Worm (Caenorhabditis elegans) whole organism, L1 larva: Measurements from ENCODE around the gene ipp-5.

ENCODE experiments used
- C16A3.4 ChIP-seq: fragments of 150-350 bp; optimal IDR thresholded peaks from 2 replicates; lab custom pipeline; 2014; ENCODE audit warnings: missing biosample characterization, missing genetic modification characterization
- C34B4.2 ChIP-seq: sonication (generic microtip); optimal IDR thresholded peaks from 2 replicates; lab custom pipeline; 2017; ENCODE audit warnings: mild to moderate bottlenecking, missing genetic modification characterization, missing compliant biosample characterization
- aha-1 ChIP-seq: fragments of 150-350 bp; optimal IDR thresholded peaks from 2 replicates; lab custom pipeline; 2014; ENCODE audit warnings: missing biosample characterization, missing genetic modification characterization
- aly-2 ChIP-seq: fragments of 150-350 bp; optimal IDR thresholded peaks from 2 replicates; lab custom pipeline; 2014; ENCODE audit warnings: missing biosample characterization, missing genetic modification characterization
- ama-1 ChIP-seq: fragments of 150-350 bp; optimal IDR thresholded peaks from 2 replicates; lab custom pipeline; 2014
- blmp-1 ChIP-seq: fragments of 150-350 bp; optimal IDR thresholded peaks from 2 replicates; lab custom pipeline; 2014; ENCODE audit warnings: missing biosample characterization, missing genetic modification characterization
- ceh-63 ChIP-seq: fragments of 200-800 bp; sonication (Bioruptor generic); optimal IDR thresholded peaks from 2 replicates; lab custom pipeline; 2018; ENCODE audit warnings: mild to moderate bottlenecking, missing genetic modification characterization, missing compliant biosample characterization
- ceh-82 ChIP-seq, 3 experiments: fragments of 150-350 bp in 1 of 3; sonication (generic microtip) in 2 of 3; optimal IDR thresholded peaks; 2 replicates each; lab custom pipeline; 2014 to 2017; ENCODE audit warnings: missing biosample characterization in 3 of 3, missing genetic modification characterization in 3 of 3
- ceh-90 ChIP-seq: sonication (generic microtip); optimal IDR thresholded peaks from 2 replicates; lab custom pipeline; 2016; ENCODE audit warnings: missing genetic modification characterization, missing compliant biosample characterization
- ces-1 ChIP-seq: fragments of 150-350 bp; optimal IDR thresholded peaks from 2 replicates; lab custom pipeline; 2014; ENCODE audit warnings: missing biosample characterization, missing genetic modification reagents, missing genetic modification characterization
- dsc-1 ChIP-seq: sonication (generic microtip); optimal IDR thresholded peaks from 2 replicates; lab custom pipeline; 2016; ENCODE audit warnings: mild to moderate bottlenecking, missing genetic modification characterization, missing compliant biosample characterization
- efl-1 ChIP-seq, 4 experiments: fragments of 150-350 bp; optimal IDR thresholded peaks in 3 of 4; peaks in 1 of 4; 1 replicate in 1 of 4; 2 replicates in 3 of 4; lab custom pipeline; 2014; ENCODE audit warnings: missing biosample characterization in 2 of 4, missing genetic modification characterization in 2 of 4, missing genetic modification reagents in 2 of 4
- efl-3 ChIP-seq: fragments of 200-800 bp; sonication (Bioruptor generic); optimal IDR thresholded peaks from 2 replicates; lab custom pipeline; 2018; ENCODE audit warnings: mild to moderate bottlenecking, missing genetic modification characterization, missing compliant biosample characterization
- elt-2 ChIP-seq: sonication (generic microtip); optimal IDR thresholded peaks from 2 replicates; lab custom pipeline; 2016; ENCODE audit warnings: missing genetic modification characterization, mild to moderate bottlenecking, inconsistent platforms, missing compliant biosample characterization, missing genetic modification reagents
- elt-3 ChIP-seq, 6 experiments: fragments of 150-350 bp in 1 of 6; sonication (generic microtip); optimal IDR thresholded peaks; 2 replicates each; lab custom pipeline; 2017 to 2018; ENCODE audit warnings: missing biosample characterization in 6 of 6, missing genetic modification characterization in 6 of 6, inconsistent platforms in 1 of 6
- fkh-10 ChIP-seq: sonication (generic microtip); optimal IDR thresholded peaks from 2 replicates; lab custom pipeline; 2017; ENCODE audit warnings: missing biosample characterization, missing genetic modification reagents, missing genetic modification characterization
- fkh-4 ChIP-seq: sonication (generic microtip); optimal IDR thresholded peaks from 2 replicates; lab custom pipeline; 2016; ENCODE audit warnings: missing compliant biosample characterization, missing genetic modification characterization, borderline replicate concordance
- hlh-4 ChIP-seq: sonication (generic microtip); optimal IDR thresholded peaks from 2 replicates; lab custom pipeline; 2016; ENCODE audit warnings: mild to moderate bottlenecking, missing genetic modification characterization, missing compliant biosample characterization
- irx-1 ChIP-seq: sonication (generic microtip); optimal IDR thresholded peaks from 2 replicates; lab custom pipeline; 2016; ENCODE audit warnings: missing genetic modification characterization, missing compliant biosample characterization
- isw-1 ChIP-seq: fragments of 200-800 bp; sonication (Bioruptor generic); IDR thresholded peaks from 2 replicates; pipeline ENCODE4 v1.3.6; 2022; ENCODE audit warnings: missing genetic modification characterization, missing compliant biosample characterization
- lin-13 ChIP-seq: fragments of 150-350 bp; optimal IDR thresholded peaks from 2 replicates; lab custom pipeline; 2014; ENCODE audit warnings: missing biosample characterization, missing genetic modification reagents, missing genetic modification characterization
- lin-14 ChIP-seq: fragments of 200-800 bp; sonication (Bioruptor generic); optimal IDR thresholded peaks from 2 replicates; lab custom pipeline; 2018; ENCODE audit warnings: mild to moderate bottlenecking, missing genetic modification characterization, moderate library complexity, missing compliant biosample characterization
- lin-39 ChIP-seq: fragments of 150-350 bp; optimal IDR thresholded peaks from 2 replicates; lab custom pipeline; 2014; ENCODE audit warnings: missing biosample characterization, missing genetic modification reagents, missing genetic modification characterization
- mab-9 ChIP-seq: fragments of 200-800 bp; sonication (Bioruptor generic); IDR thresholded peaks from 2 replicates; pipeline ENCODE4 v1.3.6; 2022; ENCODE audit warnings: missing genetic modification reagents, missing genetic modification characterization, missing compliant biosample characterization
- mep-1 ChIP-seq: fragments of 150-350 bp; optimal IDR thresholded peaks from 2 replicates; lab custom pipeline; 2014; ENCODE audit warnings: missing biosample characterization, missing genetic modification characterization
- nhr-12 ChIP-seq: sonication (generic microtip); optimal IDR thresholded peaks from 2 replicates; lab custom pipeline; 2017; ENCODE audit warnings: missing biosample characterization, missing genetic modification characterization
- nhr-20 ChIP-seq: sonication (generic microtip); optimal IDR thresholded peaks from 2 replicates; lab custom pipeline; 2016; ENCODE audit warnings: mild to moderate bottlenecking, missing genetic modification characterization, missing compliant biosample characterization
- nhr-237 ChIP-seq: fragments of 150-350 bp; optimal IDR thresholded peaks from 2 replicates; lab custom pipeline; 2014; ENCODE audit warnings: missing biosample characterization, missing genetic modification characterization
- nhr-47 ChIP-seq: sonication (generic microtip); optimal IDR thresholded peaks from 2 replicates; lab custom pipeline; 2016; ENCODE audit warnings: mild to moderate bottlenecking, missing genetic modification characterization, moderate library complexity, missing compliant biosample characterization
- nhr-71 ChIP-seq: sonication (generic microtip); optimal IDR thresholded peaks from 2 replicates; lab custom pipeline; 2016; ENCODE audit warnings: mild to moderate bottlenecking, missing genetic modification characterization, moderate library complexity, missing compliant biosample characterization
- nhr-77 ChIP-seq: fragments of 150-350 bp; optimal IDR thresholded peaks from 2 replicates; lab custom pipeline; 2014; ENCODE audit warnings: missing biosample characterization, missing genetic modification characterization
- nhr-85 ChIP-seq: sonication (generic microtip); peaks from one replicate; lab custom pipeline; 2016; ENCODE audit warnings: missing genetic modification characterization, inconsistent platforms, missing compliant biosample characterization
- nhr-90 ChIP-seq: sonication (generic microtip); optimal IDR thresholded peaks from 2 replicates; lab custom pipeline; 2016; ENCODE audit warnings: mild to moderate bottlenecking, missing genetic modification characterization, missing compliant biosample characterization; ENCODE audit not compliant: poor library complexity
- pag-3 ChIP-seq: sonication (generic microtip); optimal IDR thresholded peaks from 2 replicates; lab custom pipeline; 2017; ENCODE audit warnings: missing genetic modification characterization, mild to moderate bottlenecking, missing compliant biosample characterization, antibody characterized with exemption, borderline replicate concordance; ENCODE audit not compliant: insufficient read depth
- pqm-1 ChIP-seq: sonication (generic microtip); optimal IDR thresholded peaks from 3 replicates; lab custom pipeline; 2017; ENCODE audit warnings: missing biosample characterization, missing genetic modification characterization
- rnt-1 ChIP-seq: sonication (generic microtip); optimal IDR thresholded peaks from 2 replicates; lab custom pipeline; 2016; ENCODE audit warnings: mild to moderate bottlenecking, missing genetic modification characterization, moderate library complexity, missing compliant biosample characterization
- skn-1 ChIP-seq: fragments of 150-350 bp; optimal IDR thresholded peaks from 2 replicates; lab custom pipeline; 2014; ENCODE audit warnings: missing biosample characterization, missing genetic modification characterization
- snpc-4 ChIP-seq: fragments of 150-350 bp; optimal IDR thresholded peaks from 2 replicates; lab custom pipeline; 2014; ENCODE audit warnings: missing biosample characterization, missing genetic modification characterization
- sptf-1 ChIP-seq: fragments of 150-350 bp; optimal IDR thresholded peaks from 2 replicates; lab custom pipeline; 2014; ENCODE audit warnings: missing biosample characterization, missing genetic modification characterization
- swsn-7 ChIP-seq: sonication (generic microtip); optimal IDR thresholded peaks from 2 replicates; lab custom pipeline; 2016; ENCODE audit warnings: missing genetic modification characterization, missing compliant biosample characterization
- unc-130 ChIP-seq: fragments of 150-350 bp; optimal IDR thresholded peaks from 2 replicates; lab custom pipeline; 2017; ENCODE audit warnings: missing biosample characterization, missing genetic modification characterization, inconsistent platforms
- zag-1 ChIP-seq: fragments of 150-350 bp; optimal IDR thresholded peaks from 2 replicates; lab custom pipeline; 2014; ENCODE audit warnings: missing biosample characterization, missing genetic modification characterization
- ztf-4 ChIP-seq: fragments of 150-350 bp; optimal IDR thresholded peaks from 2 replicates; lab custom pipeline; 2014; ENCODE audit warnings: missing biosample characterization, missing genetic modification characterization

ipp-5 gene

DNA sequence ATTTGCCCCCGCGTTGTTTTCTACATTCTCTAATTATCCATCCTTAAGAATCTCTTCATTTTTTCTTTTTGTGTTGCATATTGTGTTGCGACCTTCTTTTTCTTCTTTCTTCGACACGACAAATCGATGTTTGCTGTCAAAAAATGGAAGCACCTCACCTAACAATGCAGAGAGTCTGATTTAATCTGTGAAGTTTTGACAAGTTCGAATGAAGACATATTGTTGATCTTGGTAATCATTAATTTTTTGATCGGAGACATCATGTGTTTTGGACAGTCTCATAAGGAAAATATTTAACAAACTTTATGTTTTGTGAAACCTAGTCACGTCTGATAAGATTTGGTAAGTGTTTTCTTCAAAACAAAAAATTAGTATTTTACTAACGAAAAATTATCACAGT lies 2.2 kb upstream of the ipp-5 start (continued):
- TF ChIP-seq efl-1 (optimal IDR thresholded peaks at IDR 0.05; lab: Kevin White, UChicago) (no peak), efl-1 (GFP tag; optimal IDR thresholded peaks at IDR 0.05 in 1 of 2; lab: Kevin White, UChicago) (no peak)
- TF ChIP-seq, all 84 proteins: peak for 8

DNA sequence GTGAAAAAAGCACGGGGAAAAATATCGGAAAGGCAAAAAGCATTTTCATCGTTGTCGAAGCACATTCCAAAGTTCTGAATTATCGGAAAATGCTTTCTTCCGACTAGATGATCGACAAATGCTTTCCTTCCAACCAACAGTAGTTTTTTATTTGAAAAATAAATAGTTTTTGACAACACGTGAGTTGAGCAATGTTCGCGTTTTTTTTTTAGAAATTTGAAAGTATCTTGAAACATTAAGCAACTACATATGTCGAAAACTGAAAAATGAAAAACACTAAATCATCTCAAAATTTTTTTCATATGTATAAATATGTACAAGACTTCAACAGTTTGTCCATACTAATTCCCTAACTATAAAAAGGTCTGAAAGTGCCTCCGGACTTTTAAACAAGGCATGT lies 8.3 kb downstream of the ipp-5 start, which contains the start of gene hsp-25:
Gene hsp-25, minus strand, starts transcription at position 101 of the 400 bp plus-strand sequence.
- TF ChIP-seq lin-13 (GFP tag; lab: Kevin White, UChicago), result no peak
- no peak for TF ChIP-seq isw-1 (GFP tag; lab: Robert Waterston, UW)
- no peak for TF ChIP-seq aha-1
- TF ChIP-seq ceh-82 (tag; optimal IDR thresholded peaks at IDR 0.05; lab: Kevin White, UChicago), result no peak
- no peak for TF ChIP-seq hlh-4 (tag; lab: Kevin White, UChicago)

- TF ChIP-seq lin-14, result peak; percentile 68
- TF ChIP-seq C16A3.4 (tag; lab: Kevin White, UChicago), result no peak
- no peak for TF ChIP-seq snpc-4 (tag; lab: Kevin White, UChicago)
- no peak for TF ChIP-seq pqm-1 (tag; lab: Kevin White, UChicago)
- TF ChIP-seq nhr-85 (tag; lab: Kevin White, UChicago), result peak; percentile 51
- peak; percentile 36 for TF ChIP-seq nhr-71
- no peak for TF ChIP-seq nhr-12 (tag; lab: Kevin White, UChicago)
- peak; percentile 35 for TF ChIP-seq rnt-1 (tag; lab: Kevin White, UChicago)
- peak; percentile 9 for TF ChIP-seq zag-1 (tag; lab: Kevin White, UChicago)
- peak; percentile 31 for TF ChIP-seq nhr-20 (tag; lab: Kevin White, UChicago)
- no peak for TF ChIP-seq sptf-1 (tag; lab: Kevin White, UChicago)
- TF ChIP-seq skn-1, result no peak
- no peak for TF ChIP-seq lin-39 (tag; lab: Kevin White, UChicago)
- TF ChIP-seq fkh-4 (tag; lab: Kevin White, UChicago), result peak; percentile 11
- TF ChIP-seq elt-3 (tag; optimal IDR thresholded peaks at IDR 0.05; lab: Kevin White, UChicago), result peak in 2 of 6 experiments; percentile 16 to 51
- peak; percentile 55 for TF ChIP-seq dsc-1 (tag; lab: Kevin White, UChicago)
- TF ChIP-seq irx-1 (tag; lab: Kevin White, UChicago), result no peak
- peak; percentile 10 for TF ChIP-seq nhr-47 (tag; lab: Kevin White, UChicago)
- TF ChIP-seq nhr-90, result peak; percentile 11
These were observed 9.3 kb downstream of the ipp-5 start for ce11 chrX:6040435-6041093.

DNA sequence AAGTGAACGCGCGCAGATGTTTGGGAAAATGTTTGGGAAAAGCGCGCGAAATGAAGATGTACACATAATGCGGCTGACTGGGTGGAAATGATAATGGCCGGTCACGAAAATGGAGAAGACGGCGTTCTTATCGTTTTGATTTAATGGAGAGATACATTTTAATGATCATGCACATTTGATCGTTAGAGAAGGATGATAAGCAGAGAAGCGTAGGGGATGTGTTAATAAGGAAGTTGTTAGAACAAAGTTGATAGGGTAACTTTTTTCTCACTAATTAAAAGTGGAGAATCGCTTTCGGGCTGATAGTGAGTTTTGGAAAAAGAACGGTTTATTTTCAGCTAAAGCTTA lies 9.8 kb downstream of the ipp-5 start:
- TF ChIP-seq ztf-4 (tag; lab: Kevin White, UChicago), result no peak
- TF ChIP-seq ces-1 (GFP tag; lab: Kevin White, UChicago), result no peak
- TF ChIP-seq mep-1 (tag; lab: Kevin White, UChicago), result no peak
- no peak for TF ChIP-seq aly-2 (tag; lab: Kevin White, UChicago)
- no peak for TF ChIP-seq irx-1 (tag; lab: Kevin White, UChicago)
- TF ChIP-seq ama-1 (lab: Kevin White, UChicago), result no peak
- TF ChIP-seq elt-2 (tag; lab: Kevin White, UChicago), result peak; percentile 27
- peak; percentile 5 for TF ChIP-seq blmp-1
- TF ChIP-seq swsn-7 (tag; lab: Kevin White, UChicago), result no peak
- TF ChIP-seq efl-1 (optimal IDR thresholded peaks at IDR 0.05; lab: Kevin White, UChicago), result no peak
- no peak for TF ChIP-seq efl-1 (GFP tag; optimal IDR thresholded peaks at IDR 0.05 in 1 of 2; lab: Kevin White, UChicago)
- no peak for TF ChIP-seq snpc-4 (tag; lab: Kevin White, UChicago)

ce11 chrX:6041995-6042481 lies 10.8 kb downstream of the ipp-5 start:
- TF ChIP-seq pag-3 (tag; lab: Kevin White, UChicago), result peak; percentile 15
- TF ChIP-seq ceh-63, result no peak
- TF ChIP-seq lin-14, result peak; percentile 94
- peak; percentile 82 for TF ChIP-seq nhr-90
- peak; percentile 13 to 37 for TF ChIP-seq efl-1 (optimal IDR thresholded peaks at IDR 0.05; lab: Kevin White, UChicago)
- TF ChIP-seq efl-1 (GFP tag; optimal IDR thresholded peaks at IDR 0.05 in 1 of 2; lab: Kevin White, UChicago), result peak; percentile 24 to 94
- TF ChIP-seq mab-9, result no peak
- no peak for TF ChIP-seq efl-3 (GFP tag; lab: Kevin White, UChicago)
- TF ChIP-seq nhr-77 (tag; lab: Kevin White, UChicago), result peak; percentile 68
- peak; percentile 90 for TF ChIP-seq nhr-71
- peak; percentile 94 for TF ChIP-seq nhr-20 (tag; lab: Kevin White, UChicago)
- TF ChIP-seq sptf-1 (tag; lab: Kevin White, UChicago), result no peak
- TF ChIP-seq nhr-237, result peak; percentile 20
- TF ChIP-seq fkh-10 (GFP tag; lab: Kevin White, UChicago), result no peak
- TF ChIP-seq unc-130, result peak; percentile 85
- no peak for TF ChIP-seq ceh-90 (tag; lab: Kevin White, UChicago)
- TF ChIP-seq lin-13 (GFP tag; lab: Kevin White, UChicago), result peak; percentile 31
- no peak for TF ChIP-seq C34B4.2 (tag; lab: Kevin White, UChicago)
- no peak for TF ChIP-seq lin-39 (tag; lab: Kevin White, UChicago)
